Fruit fly (Drosophila melanogaster): ENCODE data around the gene Rh5.
A peak's percentile ranks its signal among the peaks of the same experiment; 100 is the strongest.

Rh5 gene

DNA sequence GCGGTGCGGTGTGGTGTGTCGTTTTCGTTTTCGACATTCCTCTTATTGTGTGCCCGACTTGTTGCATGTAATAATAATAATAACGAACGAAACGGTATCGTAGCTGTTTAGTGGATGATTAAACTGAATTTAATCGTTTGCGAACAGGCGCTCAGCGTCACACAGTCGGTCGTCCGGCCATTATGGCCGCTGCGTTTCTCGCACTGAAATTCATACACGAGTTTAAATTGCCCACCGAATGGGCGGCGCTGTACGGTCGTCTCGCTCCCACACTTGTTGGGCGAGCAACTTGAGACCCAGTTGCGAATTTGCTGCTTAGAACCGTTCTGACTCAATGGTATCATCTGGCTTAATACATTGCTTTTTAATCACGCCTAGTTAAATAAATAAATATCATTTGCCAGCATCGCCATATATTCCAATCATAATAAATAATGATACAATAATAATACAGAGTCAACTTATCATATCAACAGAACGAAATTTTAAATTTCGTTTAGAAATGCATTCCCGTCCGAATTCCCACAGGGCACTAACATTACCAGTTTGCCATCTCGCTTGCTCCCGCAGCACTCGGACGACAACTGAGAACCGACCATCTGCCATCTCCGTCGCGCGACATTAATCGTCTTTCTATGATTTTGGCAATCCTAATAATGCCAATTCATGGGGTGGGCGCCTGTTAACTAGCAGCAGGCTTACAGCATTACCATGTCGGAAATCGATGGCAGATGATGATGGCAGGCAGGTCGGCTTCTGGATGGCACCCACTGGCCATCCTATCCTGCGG lies 3.1 kb downstream of the Rh5 start:
- TF ChIP-seq CG4496 (GFP tag; IDR thresholded peaks at IDR 0.05): no peak
- no peak for TF ChIP-seq D1 (tag; optimal IDR thresholded peaks at IDR 0.05)
- TF ChIP-seq CG10348 (GFP tag; IDR thresholded peaks at IDR 0.05): no peak
- TF ChIP-seq Ets98B (GFP tag; IDR thresholded peaks at IDR 0.05): no peak
- TF ChIP-seq Pif1A (GFP tag; optimal IDR thresholded peaks at IDR 0.05): peak; percentile 90
- TF ChIP-seq CG13204 (GFP tag; optimal IDR thresholded peaks at IDR 0.05): peak; percentile 71
- TF ChIP-seq CG8159 (tag; optimal IDR thresholded peaks at IDR 0.05): peak; percentile 96
- TF ChIP-seq CG9948 (tag; optimal IDR thresholded peaks at IDR 0.05): peak; percentile 92
- TF ChIP-seq EcR (GFP tag; optimal IDR thresholded peaks at IDR 0.05): no peak
- TF ChIP-seq Pif1B (GFP tag; optimal IDR thresholded peaks at IDR 0.05): peak; percentile 81
- peak; percentile 82 for TF ChIP-seq gl (tag; optimal IDR thresholded peaks at IDR 0.05)
- no peak for TF ChIP-seq CG12605 (GFP tag; IDR thresholded peaks at IDR 0.05)
- TF ChIP-seq fd96Ca (GFP tag; IDR thresholded peaks at IDR 0.05): no peak
- TF ChIP-seq Snoo (tag; optimal IDR thresholded peaks at IDR 0.05): peak; percentile 93
- TF ChIP-seq rn (GFP tag; IDR thresholded peaks at IDR 0.05): no peak
- TF ChIP-seq CG15710 (tag; optimal IDR thresholded peaks at IDR 0.05): peak; percentile 93
- TF ChIP-seq CG14655 (GFP tag; optimal IDR thresholded peaks at IDR 0.05): peak; percentile 92
- no peak for TF ChIP-seq CG32121 (GFP tag; IDR thresholded peaks at IDR 0.05)
- peak; percentile 90 for TF ChIP-seq CG17806 (tag; optimal IDR thresholded peaks at IDR 0.05)
- TF ChIP-seq CG8301 (tag; optimal IDR thresholded peaks at IDR 0.05): peak; percentile 93
- peak; percentile 90 for TF ChIP-seq CG34367 (tag; optimal IDR thresholded peaks at IDR 0.05)

- TF ChIP-seq CG12605 (GFP tag; IDR thresholded peaks at IDR 0.05): no peak
- TF ChIP-seq CG32121 (GFP tag; IDR thresholded peaks at IDR 0.05): no peak
- TF ChIP-seq CG17806 (tag; optimal IDR thresholded peaks at IDR 0.05): peak; percentile 51
- no peak for TF ChIP-seq D1 (tag; optimal IDR thresholded peaks at IDR 0.05)
- TF ChIP-seq CG9948 (tag; optimal IDR thresholded peaks at IDR 0.05): peak; percentile 35
- TF ChIP-seq CG8159 (tag; optimal IDR thresholded peaks at IDR 0.05): peak; percentile 64
- TF ChIP-seq Pif1B (GFP tag; optimal IDR thresholded peaks at IDR 0.05): peak; percentile 73
- TF ChIP-seq CG14655 (GFP tag; optimal IDR thresholded peaks at IDR 0.05): peak; percentile 67
- TF ChIP-seq CG4496 (GFP tag; IDR thresholded peaks at IDR 0.05): no peak
- TF ChIP-seq CG8301 (tag; optimal IDR thresholded peaks at IDR 0.05): peak; percentile 58
- no peak for TF ChIP-seq CG10348 (GFP tag; IDR thresholded peaks at IDR 0.05)
- TF ChIP-seq fd96Ca (GFP tag; IDR thresholded peaks at IDR 0.05): no peak
- TF ChIP-seq EcR (GFP tag; optimal IDR thresholded peaks at IDR 0.05): peak; percentile 100
- peak; percentile 13 for TF ChIP-seq CG34367 (tag; optimal IDR thresholded peaks at IDR 0.05)
- no peak for TF ChIP-seq rn (GFP tag; IDR thresholded peaks at IDR 0.05)
- peak; percentile 96 for TF ChIP-seq CG13204 (GFP tag; optimal IDR thresholded peaks at IDR 0.05)
- TF ChIP-seq Pif1A (GFP tag; optimal IDR thresholded peaks at IDR 0.05): no peak
- TF ChIP-seq gl (tag; optimal IDR thresholded peaks at IDR 0.05): peak; percentile 48
- peak; percentile 54 for TF ChIP-seq CG15710 (tag; optimal IDR thresholded peaks at IDR 0.05)
- peak; percentile 66 for TF ChIP-seq Snoo (tag; optimal IDR thresholded peaks at IDR 0.05)
- TF ChIP-seq Ets98B (GFP tag; IDR thresholded peaks at IDR 0.05): no peak
These were observed 4.0 kb downstream of the Rh5 start for dm6 chr2L:12011682-12012655.

DNA sequence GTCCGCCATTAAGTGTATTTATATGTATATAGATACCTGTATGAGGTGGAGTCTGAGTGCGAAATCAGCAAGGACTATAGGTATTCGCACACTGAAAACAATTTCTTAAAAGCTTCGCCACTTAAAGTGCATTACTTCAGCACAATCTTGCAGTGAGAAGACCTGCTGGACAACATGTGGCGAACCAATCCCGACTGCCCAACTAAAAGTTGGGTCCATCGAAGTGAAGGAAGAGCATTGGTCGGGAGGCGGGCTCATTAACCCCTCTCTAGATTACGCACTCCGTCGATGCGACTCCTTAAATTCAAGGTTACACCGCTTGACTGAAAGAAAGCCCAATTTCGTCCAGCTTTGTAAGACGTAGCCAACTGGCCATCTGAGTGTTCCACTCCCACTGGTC lies 5.3 kb downstream of the Rh5 start:
- TF ChIP-seq CG9948 (tag; optimal IDR thresholded peaks at IDR 0.05) (peak; percentile 31), EcR (GFP tag; optimal IDR thresholded peaks at IDR 0.05) (no peak), CG32121 (GFP tag; IDR thresholded peaks at IDR 0.05) (no peak), CG12605 (GFP tag; IDR thresholded peaks at IDR 0.05) (no peak), Snoo (tag; optimal IDR thresholded peaks at IDR 0.05) (no peak), CG4496 (GFP tag; IDR thresholded peaks at IDR 0.05) (no peak), CG34367 (tag; optimal IDR thresholded peaks at IDR 0.05) (peak; percentile 10), D1 (tag; optimal IDR thresholded peaks at IDR 0.05) (no peak), CG8159 (tag; optimal IDR thresholded peaks at IDR 0.05) (peak; percentile 57), gl (tag; optimal IDR thresholded peaks at IDR 0.05) (no peak), rn (GFP tag; IDR thresholded peaks at IDR 0.05) (no peak), CG8301 (tag; optimal IDR thresholded peaks at IDR 0.05) (no peak), fd96Ca (GFP tag; IDR thresholded peaks at IDR 0.05) (no peak), Pif1A (GFP tag; optimal IDR thresholded peaks at IDR 0.05) (no peak), Pif1B (GFP tag; optimal IDR thresholded peaks at IDR 0.05) (peak; percentile 0), CG17806 (tag; optimal IDR thresholded peaks at IDR 0.05) (peak; percentile 34), CG15710 (tag; optimal IDR thresholded peaks at IDR 0.05) (peak; percentile 37), CG14655 (GFP tag; optimal IDR thresholded peaks at IDR 0.05) (no peak)

DNA sequence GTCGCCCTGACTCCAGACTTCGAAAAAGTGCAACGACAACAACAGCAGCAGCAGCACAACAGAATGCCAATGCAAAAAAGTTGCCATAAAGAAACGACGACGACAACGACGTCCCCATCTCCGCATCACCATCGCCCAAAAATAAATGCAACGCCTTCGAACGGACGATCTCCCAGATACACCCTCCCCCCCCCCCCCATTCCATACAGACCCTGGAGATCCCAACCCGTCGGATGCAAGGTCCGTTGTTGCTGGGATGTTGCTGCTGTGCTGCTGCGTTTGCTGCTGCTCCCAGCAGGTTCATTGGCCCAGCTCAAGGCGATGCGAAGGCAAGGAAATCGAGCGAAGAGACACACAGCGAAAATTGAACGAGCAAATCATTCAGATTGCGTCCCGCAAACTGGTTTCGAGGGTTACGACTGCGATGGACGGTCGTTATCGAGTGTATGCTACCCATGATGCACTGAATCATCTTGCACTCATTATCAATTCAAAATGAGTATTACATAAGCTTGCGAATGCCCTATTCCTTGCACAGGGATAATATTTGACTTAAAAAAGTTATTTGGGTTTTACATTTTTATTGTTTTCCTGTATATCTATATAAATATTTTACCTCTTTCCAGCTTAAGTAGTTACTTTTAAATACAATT lies 5.9 kb downstream of the Rh5 start:
- TF ChIP-seq CG12605 (GFP tag; IDR thresholded peaks at IDR 0.05): peak; percentile 42
- TF ChIP-seq Snoo (tag; optimal IDR thresholded peaks at IDR 0.05): peak; percentile 62
- no peak; the same call in 1 of the 2 replicates for TF ChIP-seq CG32121 (GFP tag; IDR thresholded peaks at IDR 0.05)
- peak; percentile 30 for TF ChIP-seq CG15710 (tag; optimal IDR thresholded peaks at IDR 0.05)
- TF ChIP-seq Pif1B (GFP tag; optimal IDR thresholded peaks at IDR 0.05): peak; percentile 36
- peak; percentile 29 for TF ChIP-seq CG34367 (tag; optimal IDR thresholded peaks at IDR 0.05)
- TF ChIP-seq D1 (tag; optimal IDR thresholded peaks at IDR 0.05): no peak
- TF ChIP-seq Pif1A (GFP tag; optimal IDR thresholded peaks at IDR 0.05): peak; percentile 38
- TF ChIP-seq CG13204 (GFP tag; optimal IDR thresholded peaks at IDR 0.05): peak; percentile 98
- no peak for TF ChIP-seq CG14655 (GFP tag; optimal IDR thresholded peaks at IDR 0.05)
- TF ChIP-seq CG9948 (tag; optimal IDR thresholded peaks at IDR 0.05): no peak
- peak; percentile 85 for TF ChIP-seq gl (tag; optimal IDR thresholded peaks at IDR 0.05)
- peak; percentile 33 for TF ChIP-seq CG8301 (tag; optimal IDR thresholded peaks at IDR 0.05)
- TF ChIP-seq CG8159 (tag; optimal IDR thresholded peaks at IDR 0.05): peak; percentile 21
- no peak for TF ChIP-seq CG10348 (GFP tag; IDR thresholded peaks at IDR 0.05)
- peak; percentile 32 for TF ChIP-seq CG17806 (tag; optimal IDR thresholded peaks at IDR 0.05)
- TF ChIP-seq EcR (GFP tag; optimal IDR thresholded peaks at IDR 0.05): peak; percentile 100
- TF ChIP-seq fd96Ca (GFP tag; IDR thresholded peaks at IDR 0.05): peak; percentile 67; the same call in 2 of the 3 replicates
- no peak for TF ChIP-seq rn (GFP tag; IDR thresholded peaks at IDR 0.05)
- no peak for TF ChIP-seq Ets98B (GFP tag; IDR thresholded peaks at IDR 0.05)
- TF ChIP-seq CG4496 (GFP tag; IDR thresholded peaks at IDR 0.05): peak; percentile 68

All from whole organism, pupa.